Worm (Caenorhabditis elegans) whole organism, L4 larva: ENCODE measurements around the gene cyy-1.

Source experiments
- aly-2 ChIP-seq: sonication (generic microtip); optimal IDR thresholded peaks from 2 replicates; lab custom pipeline; 2018; ENCODE audit warnings: missing biosample characterization, missing genetic modification characterization
- lin-13 ChIP-seq: fragments of 150-350 bp; optimal IDR thresholded peaks from 2 replicates; lab custom pipeline; 2014; ENCODE audit warnings: missing biosample characterization, missing genetic modification reagents, missing genetic modification characterization

DNA sequence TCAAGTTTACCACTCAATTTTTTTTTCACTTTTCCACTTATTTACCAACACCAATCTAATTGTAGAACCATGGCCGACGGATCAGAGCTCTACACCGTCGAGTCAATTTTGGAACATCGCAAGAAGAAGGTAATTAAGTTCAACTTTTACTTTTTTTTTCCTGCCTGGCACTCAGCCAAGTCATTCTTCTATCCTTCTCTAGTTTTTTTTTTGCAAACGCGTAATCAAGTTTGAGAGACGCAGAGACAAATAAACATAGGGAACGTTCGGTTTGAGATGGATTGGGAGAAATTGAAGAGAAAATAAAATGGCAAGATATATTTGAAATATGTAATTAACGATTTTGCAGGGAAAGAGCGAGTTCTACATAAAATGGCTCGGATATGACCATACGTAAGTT lies 20.6 kb downstream of the cyy-1 start, which contains the start of gene cec-1:
- TF ChIP-seq aly-2 (no peak), lin-13 (GFP tag; lab: Kevin White, UChicago) (no peak)
